Fruit fly (Drosophila melanogaster): ENCODE results near the gene CG13280.

CG13280 gene

dm6 chr2L:16846742-16847346, 26.0 kb upstream of the CG13280 start:
- TF ChIP-seq h (optimal IDR thresholded peaks at IDR 0.05) (no peak), Sin3A (optimal IDR thresholded peaks at IDR 0.05) (no peak), psq (optimal IDR thresholded peaks at IDR 0.05) (no peak), insv (optimal IDR thresholded peaks at IDR 0.05) (no peak), Myc (optimal IDR thresholded peaks at IDR 0.05) (no peak), ttk (optimal IDR thresholded peaks at IDR 0.05) (no peak)

DNA sequence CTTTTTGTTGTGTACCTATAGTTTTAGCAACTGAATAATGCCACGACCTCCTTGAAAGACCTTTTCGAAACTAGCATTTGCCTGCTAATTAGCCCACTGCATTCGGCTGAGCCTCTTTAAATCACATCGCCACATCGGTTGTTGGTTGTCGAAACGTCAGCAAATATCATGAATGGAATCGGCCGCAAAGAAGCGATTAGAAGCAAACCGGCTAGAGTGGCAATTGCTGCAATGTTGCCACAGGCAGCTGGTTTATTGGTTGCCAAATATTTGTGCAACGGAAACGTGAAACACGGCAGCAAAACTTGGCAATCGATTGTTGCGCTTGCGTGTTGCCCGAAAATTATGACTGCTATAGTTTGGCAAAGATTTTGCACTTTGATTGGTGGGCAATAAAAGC, 24.3 kb upstream of the CG13280 start:
- TF ChIP-seq Myc (optimal IDR thresholded peaks at IDR 0.05) (no peak), insv (optimal IDR thresholded peaks at IDR 0.05) (no peak), ttk (optimal IDR thresholded peaks at IDR 0.05) (no peak), Sin3A (optimal IDR thresholded peaks at IDR 0.05) (no peak), h (optimal IDR thresholded peaks at IDR 0.05) (no peak), psq (optimal IDR thresholded peaks at IDR 0.05) (no peak)

DNA sequence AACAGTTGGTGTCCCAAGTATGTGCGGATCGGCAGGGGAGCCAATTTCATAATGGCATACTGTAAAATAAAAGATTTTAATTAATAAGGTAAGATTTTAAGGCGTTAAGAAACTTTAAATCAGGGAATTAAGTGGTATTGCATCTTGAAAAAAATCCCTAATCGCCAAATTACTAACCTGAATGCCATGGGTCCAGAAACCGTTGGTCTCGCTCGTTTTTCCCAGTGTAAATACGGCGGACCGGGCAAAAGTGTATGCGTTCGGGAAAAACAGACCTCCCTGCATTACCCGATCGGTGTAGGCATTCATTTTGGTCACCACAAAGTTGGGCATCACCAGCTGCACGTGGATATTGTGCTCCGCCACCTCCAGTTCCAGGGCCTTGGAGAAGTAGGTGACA, 22.4 kb upstream of the CG13280 start:
- no peak for TF ChIP-seq Myc (optimal IDR thresholded peaks at IDR 0.05)
- no peak for TF ChIP-seq psq (optimal IDR thresholded peaks at IDR 0.05)
- no peak for TF ChIP-seq Sin3A (optimal IDR thresholded peaks at IDR 0.05)
- no peak for TF ChIP-seq insv (optimal IDR thresholded peaks at IDR 0.05)
- TF ChIP-seq ttk (optimal IDR thresholded peaks at IDR 0.05): no peak
- TF ChIP-seq h (optimal IDR thresholded peaks at IDR 0.05): no peak

DNA sequence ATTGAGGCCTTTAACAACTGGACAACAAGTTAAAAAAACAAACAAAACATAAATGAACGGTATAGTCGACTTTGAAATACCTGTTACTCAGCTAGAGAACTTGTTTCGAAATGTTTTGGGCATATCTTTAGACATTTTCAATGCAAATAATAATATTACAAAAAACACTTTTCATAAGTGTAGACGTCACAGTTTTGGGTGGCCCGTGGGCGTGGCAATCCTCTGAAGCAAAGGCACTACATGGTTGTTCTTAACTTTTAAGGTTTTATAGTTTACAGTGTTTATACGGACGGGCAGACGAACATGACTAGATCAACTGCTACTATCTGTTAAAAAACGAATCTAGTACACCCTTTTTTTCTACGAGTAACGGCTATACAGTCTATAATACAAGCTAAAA, 21.6 kb upstream of the CG13280 start:
- no peak for TF ChIP-seq psq (optimal IDR thresholded peaks at IDR 0.05)
- TF ChIP-seq h (optimal IDR thresholded peaks at IDR 0.05): no peak
- no peak for TF ChIP-seq Myc (optimal IDR thresholded peaks at IDR 0.05)
- no peak for TF ChIP-seq ttk (optimal IDR thresholded peaks at IDR 0.05)
- no peak for TF ChIP-seq insv (optimal IDR thresholded peaks at IDR 0.05)
- no peak for TF ChIP-seq Sin3A (optimal IDR thresholded peaks at IDR 0.05)

dm6 chr2L:16839665-16840064, 18.8 kb upstream of the CG13280 start:
- TF ChIP-seq Myc (optimal IDR thresholded peaks at IDR 0.05): no peak
- TF ChIP-seq h (optimal IDR thresholded peaks at IDR 0.05): no peak
- no peak for TF ChIP-seq ttk (optimal IDR thresholded peaks at IDR 0.05)
- TF ChIP-seq Sin3A (optimal IDR thresholded peaks at IDR 0.05): no peak
- TF ChIP-seq insv (optimal IDR thresholded peaks at IDR 0.05): no peak
- TF ChIP-seq psq (optimal IDR thresholded peaks at IDR 0.05): no peak

dm6 chr2L:16837672-16838071, 16.8 kb upstream of the CG13280 start, which contains the start of the genes SclA and SclB:
Gene SclA, plus strand, starts transcription at chr2L:16837972.
Gene SclB, plus strand, starts transcription at chr2L:16837972.
- TF ChIP-seq insv (optimal IDR thresholded peaks at IDR 0.05) (no peak), psq (optimal IDR thresholded peaks at IDR 0.05) (no peak), h (optimal IDR thresholded peaks at IDR 0.05) (no peak), Myc (optimal IDR thresholded peaks at IDR 0.05) (no peak), Sin3A (optimal IDR thresholded peaks at IDR 0.05) (no peak), ttk (optimal IDR thresholded peaks at IDR 0.05) (no peak)

- TF ChIP-seq Sin3A (optimal IDR thresholded peaks at IDR 0.05): no peak
- no peak for TF ChIP-seq insv (optimal IDR thresholded peaks at IDR 0.05)
- TF ChIP-seq h (optimal IDR thresholded peaks at IDR 0.05): no peak
- no peak for TF ChIP-seq Myc (optimal IDR thresholded peaks at IDR 0.05)
- TF ChIP-seq psq (optimal IDR thresholded peaks at IDR 0.05): no peak
These were observed 16.3 kb upstream of the CG13280 start, which contains the start of gene Nepl9 for dm6 chr2L:16837158-16837557. Gene Nepl9, minus strand, starts transcription at chr2L:16837258.

DNA sequence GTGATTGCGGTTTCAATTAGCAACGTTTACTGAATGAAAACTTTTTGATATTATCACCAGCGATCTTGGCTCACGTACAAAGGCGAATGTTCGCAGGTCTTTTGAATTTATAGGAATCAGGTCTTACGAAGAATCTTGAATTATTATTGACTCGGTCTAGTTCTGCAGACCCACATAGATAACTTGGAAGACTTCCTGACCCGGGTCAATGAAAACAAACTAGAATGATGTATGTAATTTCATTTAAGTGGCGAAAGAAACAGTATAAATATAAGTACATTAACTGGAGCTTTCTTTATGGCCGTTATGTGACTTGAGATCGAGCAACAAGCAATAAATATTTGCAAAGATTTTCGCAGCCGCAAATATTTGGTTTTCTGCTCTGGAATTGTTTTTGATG, 13.5 kb upstream of the CG13280 start, which contains the start of gene CG13282:
Gene CG13282 (minus strand): TSS at position 101 of the 400 bp plus-strand sequence.
- TF ChIP-seq h (optimal IDR thresholded peaks at IDR 0.05): no peak

dm6 chr2L:16826872-16827506, 6.1 kb upstream of the CG13280 start, which contains the start of gene AspRS-m:
Gene AspRS-m, plus strand, starts transcription at chr2L:16827078.
- TF ChIP-seq ttk (optimal IDR thresholded peaks at IDR 0.05) (no peak), psq (optimal IDR thresholded peaks at IDR 0.05) (no peak), h (optimal IDR thresholded peaks at IDR 0.05) (no peak), Myc (optimal IDR thresholded peaks at IDR 0.05) (no peak), Sin3A (optimal IDR thresholded peaks at IDR 0.05) (no peak), insv (optimal IDR thresholded peaks at IDR 0.05) (no peak)

DNA sequence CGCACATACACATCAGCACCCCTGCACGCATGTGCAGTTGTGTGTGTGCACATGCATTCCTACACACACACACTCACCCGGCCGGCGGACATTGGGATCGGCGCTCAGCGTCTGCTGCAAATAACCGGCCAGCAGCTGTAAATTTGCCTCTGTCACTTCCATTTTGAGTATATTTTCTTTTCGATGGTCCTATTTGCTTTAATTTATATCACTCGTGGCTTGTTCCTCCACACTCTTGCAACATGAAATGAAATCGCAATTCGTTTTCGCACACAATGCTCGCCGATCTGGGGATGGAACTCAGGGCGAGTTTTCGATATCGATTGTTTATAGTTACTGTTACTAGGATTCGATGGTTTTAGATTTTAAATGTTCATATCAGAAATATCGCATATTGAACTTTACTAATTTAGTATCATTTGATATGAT, 4.0 kb upstream of the CG13280 start, which contains the start of gene Cse1:
Gene Cse1 (minus strand): TSS at position 303 of the 429 bp plus-strand sequence.
- TF ChIP-seq insv (optimal IDR thresholded peaks at IDR 0.05) (no peak), psq (optimal IDR thresholded peaks at IDR 0.05) (no peak), ttk (optimal IDR thresholded peaks at IDR 0.05) (no peak), Sin3A (optimal IDR thresholded peaks at IDR 0.05) (no peak), h (optimal IDR thresholded peaks at IDR 0.05) (no peak), Myc (optimal IDR thresholded peaks at IDR 0.05) (no peak)

- TF ChIP-seq Myc (optimal IDR thresholded peaks at IDR 0.05) (no peak), Sin3A (optimal IDR thresholded peaks at IDR 0.05) (no peak), h (optimal IDR thresholded peaks at IDR 0.05) (no peak), psq (optimal IDR thresholded peaks at IDR 0.05) (no peak), insv (optimal IDR thresholded peaks at IDR 0.05) (no peak), ttk (optimal IDR thresholded peaks at IDR 0.05) (no peak)
These were observed 1.2 kb downstream of the CG13280 start for dm6 chr2L:16819714-16820113.

dm6 chr2L:16818335-16818973, 2.4 kb downstream of the CG13280 start:
- no peak for TF ChIP-seq h (optimal IDR thresholded peaks at IDR 0.05)
- no peak for TF ChIP-seq Sin3A (optimal IDR thresholded peaks at IDR 0.05)
- TF ChIP-seq Myc (optimal IDR thresholded peaks at IDR 0.05): no peak
- TF ChIP-seq psq (optimal IDR thresholded peaks at IDR 0.05): no peak
- no peak for TF ChIP-seq ttk (optimal IDR thresholded peaks at IDR 0.05)
- TF ChIP-seq insv (optimal IDR thresholded peaks at IDR 0.05): no peak
